ENCODE assay signal across 4 fruit fly cellular contexts in genomic region chr3L:16211936-16212287, dm6.
TF ChIP-seq lines count a peak whose summit lies in the region.

No protein-coding gene starts in this region.

TF ChIP-seq in whole organism, 6 proteins besides CTCF, POLR2A, EP300 and RAD21:
- TF ChIP-seq Dll (optimal IDR thresholded peaks at IDR 0.05; lab: Kevin White, UChicago) (no peak), pan (optimal IDR thresholded peaks at IDR 0.05; lab: Kevin White, UChicago) (peak; percentile 35)

TF ChIP-seq in whole organism, prepupa, 60 proteins besides CTCF, POLR2A, EP300 and RAD21 (continues in another document):
- TF ChIP-seq OdsH (GFP tag; optimal IDR thresholded peaks at IDR 0.05; lab: Kevin White, UChicago): peak; percentile 37
- peak; percentile 76 for TF ChIP-seq Eip78C (GFP tag; lab: Kevin White, UChicago)
- no peak for TF ChIP-seq Sox102F (GFP tag; optimal IDR thresholded peaks at IDR 0.05; lab: Kevin White, UChicago)
- TF ChIP-seq esn (GFP tag; optimal IDR thresholded peaks at IDR 0.05; lab: Kevin White, UChicago): peak; percentile 54
- no peak for TF ChIP-seq Hr4 (GFP tag; optimal IDR thresholded peaks at IDR 0.05; lab: Kevin White, UChicago)
- no peak for TF ChIP-seq CG11902 (GFP tag; optimal IDR thresholded peaks at IDR 0.05; lab: Kevin White, UChicago)
- no peak for TF ChIP-seq Gug (GFP tag; IDR thresholded peaks at IDR 0.05; lab: Robert Waterston, UW)
- TF ChIP-seq CG11762 (GFP tag; optimal IDR thresholded peaks at IDR 0.05; lab: Kevin White, UChicago; ENCODE audit: insufficient read depth): no peak
- TF ChIP-seq Sox14 (GFP tag; optimal IDR thresholded peaks at IDR 0.05; lab: Kevin White, UChicago): no peak
- TF ChIP-seq CG1621 (tag; optimal IDR thresholded peaks at IDR 0.05; lab: Kevin White, UChicago): no peak
- TF ChIP-seq topi (GFP tag; optimal IDR thresholded peaks at IDR 0.05; lab: Kevin White, UChicago): peak; percentile 25
- TF ChIP-seq Sox15 (GFP tag; optimal IDR thresholded peaks at IDR 0.05; lab: Kevin White, UChicago): no peak
- TF ChIP-seq CG6792 (GFP tag; optimal IDR thresholded peaks at IDR 0.05; lab: Kevin White, UChicago): peak; percentile 10
- no peak for TF ChIP-seq CG15336 (GFP tag; IDR thresholded peaks at IDR 0.05; lab: Robert Waterston, UW)
- no peak for TF ChIP-seq dac (GFP tag; optimal IDR thresholded peaks at IDR 0.05; lab: Kevin White, UChicago)
- TF ChIP-seq CG3032 (tag; optimal IDR thresholded peaks at IDR 0.05; lab: Kevin White, UChicago): peak; percentile 63
- TF ChIP-seq CG10631 (GFP tag; optimal IDR thresholded peaks at IDR 0.05; lab: Kevin White, UChicago): peak; percentile 48
- peak in 1 of 2 experiments; percentile 18 for TF ChIP-seq salr (GFP tag; optimal IDR thresholded peaks at IDR 0.05; lab: Kevin White, UChicago)
- TF ChIP-seq Lpt (GFP tag; optimal IDR thresholded peaks at IDR 0.05; lab: Kevin White, UChicago): no peak
- peak in 1 of 2 experiments; percentile 51 for TF ChIP-seq ss (GFP tag; optimal IDR thresholded peaks at IDR 0.05; lab: Kevin White, UChicago)
- no peak for TF ChIP-seq Smox (GFP tag; optimal IDR thresholded peaks at IDR 0.05; lab: Kevin White, UChicago)
- TF ChIP-seq CG4318 (GFP tag; optimal IDR thresholded peaks at IDR 0.05; lab: Kevin White, UChicago): no peak
- no peak for TF ChIP-seq CG8119 (GFP tag; IDR thresholded peaks at IDR 0.05; lab: Robert Waterston, UW)
- TF ChIP-seq CG6163 (GFP tag; IDR thresholded peaks at IDR 0.05; lab: Robert Waterston, UW): no peak
- TF ChIP-seq net (GFP tag; optimal IDR thresholded peaks at IDR 0.05; lab: Kevin White, UChicago): no peak
- TF ChIP-seq CG8632 (GFP tag; optimal IDR thresholded peaks at IDR 0.05; lab: Kevin White, UChicago): peak; percentile 60
- peak; percentile 13 for TF ChIP-seq CG10669 (GFP tag; optimal IDR thresholded peaks at IDR 0.05; lab: Kevin White, UChicago)
- TF ChIP-seq CG6854 (GFP tag; optimal IDR thresholded peaks at IDR 0.05; lab: Kevin White, UChicago): no peak
- TF ChIP-seq CG9139 (GFP tag; optimal IDR thresholded peaks at IDR 0.05; lab: Kevin White, UChicago): no peak
- no peak for TF ChIP-seq spab (GFP tag; optimal IDR thresholded peaks at IDR 0.05; lab: Kevin White, UChicago)
- TF ChIP-seq fd59A (GFP tag; optimal IDR thresholded peaks at IDR 0.05; lab: Kevin White, UChicago): no peak

TF ChIP-seq in whole organism, pupa, 21 proteins besides CTCF, POLR2A, EP300 and RAD21:
- no peak for TF ChIP-seq CG8301 (tag; optimal IDR thresholded peaks at IDR 0.05; lab: Kevin White, UChicago)
- TF ChIP-seq CG10348 (GFP tag; IDR thresholded peaks at IDR 0.05; lab: Robert Waterston, UW): no peak
- peak; percentile 21 for TF ChIP-seq CG14655 (GFP tag; optimal IDR thresholded peaks at IDR 0.05; lab: Kevin White, UChicago)
- no peak for TF ChIP-seq rn (GFP tag; IDR thresholded peaks at IDR 0.05; lab: Robert Waterston, UW)
- no peak for TF ChIP-seq CG32121 (GFP tag; IDR thresholded peaks at IDR 0.05; lab: Robert Waterston, UW)
- TF ChIP-seq Pif1A (GFP tag; optimal IDR thresholded peaks at IDR 0.05; lab: Kevin White, UChicago): no peak
- TF ChIP-seq Ets98B (GFP tag; IDR thresholded peaks at IDR 0.05; lab: Robert Waterston, UW): no peak
- TF ChIP-seq gl (tag; optimal IDR thresholded peaks at IDR 0.05; lab: Kevin White, UChicago): no peak
- TF ChIP-seq CG12605 (GFP tag; IDR thresholded peaks at IDR 0.05; lab: Robert Waterston, UW): no peak
- peak; percentile 10 for TF ChIP-seq CG17806 (tag; optimal IDR thresholded peaks at IDR 0.05; lab: Kevin White, UChicago)
- no peak for TF ChIP-seq CG34367 (tag; optimal IDR thresholded peaks at IDR 0.05; lab: Kevin White, UChicago)
- TF ChIP-seq CG8159 (tag; optimal IDR thresholded peaks at IDR 0.05; lab: Kevin White, UChicago): peak; percentile 77
- no peak for TF ChIP-seq CG13204 (GFP tag; optimal IDR thresholded peaks at IDR 0.05; lab: Kevin White, UChicago)
- no peak for TF ChIP-seq EcR (GFP tag; optimal IDR thresholded peaks at IDR 0.05; lab: Kevin White, UChicago)
- no peak for TF ChIP-seq Pif1B (GFP tag; optimal IDR thresholded peaks at IDR 0.05; lab: Kevin White, UChicago)
- peak; percentile 68 for TF ChIP-seq CG15710 (tag; optimal IDR thresholded peaks at IDR 0.05; lab: Kevin White, UChicago)
- TF ChIP-seq CG9948 (tag; optimal IDR thresholded peaks at IDR 0.05; lab: Kevin White, UChicago): peak; percentile 42
- TF ChIP-seq fd96Ca (GFP tag; IDR thresholded peaks at IDR 0.05; lab: Robert Waterston, UW): no peak
- no peak for TF ChIP-seq CG4496 (GFP tag; IDR thresholded peaks at IDR 0.05; lab: Robert Waterston, UW)
- TF ChIP-seq Snoo (tag; optimal IDR thresholded peaks at IDR 0.05; lab: Kevin White, UChicago): no peak
- no peak for TF ChIP-seq D1 (tag; optimal IDR thresholded peaks at IDR 0.05; lab: Kevin White, UChicago)

TF ChIP-seq in whole organism, wandering third instar larva, 38 proteins besides CTCF, POLR2A, EP300 and RAD21:
- no peak for TF ChIP-seq dl (GFP tag; optimal IDR thresholded peaks at IDR 0.05; lab: Kevin White, UChicago; ENCODE audit: insufficient read depth in 1 of 2, partially characterized antibody in 2 of 2)
- TF ChIP-seq CG9705 (GFP tag; optimal IDR thresholded peaks at IDR 0.05; lab: Kevin White, UChicago): no peak
- no peak for TF ChIP-seq Dif (GFP tag; optimal IDR thresholded peaks at IDR 0.05; lab: Kevin White, UChicago; ENCODE audit: partially characterized antibody)
- no peak for TF ChIP-seq dmrt93B (GFP tag; optimal IDR thresholded peaks at IDR 0.05; lab: Kevin White, UChicago)
- no peak for TF ChIP-seq Rel (GFP tag; optimal IDR thresholded peaks at IDR 0.05; lab: Kevin White, UChicago)
- no peak for TF ChIP-seq Rel (tag; optimal IDR thresholded peaks at IDR 0.05; lab: Kevin White, UChicago)
- TF ChIP-seq foxo (GFP tag; optimal IDR thresholded peaks at IDR 0.05; lab: Kevin White, UChicago): peak in 1 of 2 experiments; percentile 36
- peak; percentile 19 for TF ChIP-seq Sp1 (GFP tag; optimal IDR thresholded peaks at IDR 0.05; lab: Kevin White, UChicago)
- no peak for TF ChIP-seq Hr78 (GFP tag; optimal IDR thresholded peaks at IDR 0.05; lab: Kevin White, UChicago)
- TF ChIP-seq Hr83 (GFP tag; optimal IDR thresholded peaks at IDR 0.05; lab: Kevin White, UChicago; ENCODE audit: poor library complexity, severe bottlenecking): no peak
- no peak for TF ChIP-seq CG32264 (GFP tag; optimal IDR thresholded peaks at IDR 0.05; lab: Kevin White, UChicago)
- no peak for TF ChIP-seq dsf (GFP tag; optimal IDR thresholded peaks at IDR 0.05; lab: Kevin White, UChicago; ENCODE audit: borderline replicate concordance)
- TF ChIP-seq Dfd (GFP tag; optimal IDR thresholded peaks at IDR 0.05; lab: Kevin White, UChicago): no peak
- no peak for TF ChIP-seq usp (GFP tag; optimal IDR thresholded peaks at IDR 0.05; lab: Kevin White, UChicago)
- TF ChIP-seq psq (GFP tag; optimal IDR thresholded peaks at IDR 0.05; lab: Kevin White, UChicago): peak; percentile 66
- no peak for TF ChIP-seq Abd-B (GFP tag; optimal IDR thresholded peaks at IDR 0.05; lab: Kevin White, UChicago)
- no peak for TF ChIP-seq woc (GFP tag; optimal IDR thresholded peaks at IDR 0.05; lab: Kevin White, UChicago)
- no peak for TF ChIP-seq brk (GFP tag; optimal IDR thresholded peaks at IDR 0.05; lab: Kevin White, UChicago)
- TF ChIP-seq jim (GFP tag; optimal IDR thresholded peaks at IDR 0.05; lab: Kevin White, UChicago): no peak
- no peak for TF ChIP-seq ey (GFP tag; optimal IDR thresholded peaks at IDR 0.05; lab: Kevin White, UChicago)
- no peak for TF ChIP-seq CrebA (GFP tag; optimal IDR thresholded peaks at IDR 0.05; lab: Kevin White, UChicago; ENCODE audit: borderline replicate concordance)
- TF ChIP-seq N (GFP tag; optimal IDR thresholded peaks at IDR 0.05; lab: Kevin White, UChicago): no peak
- no peak for TF ChIP-seq lola (GFP tag; optimal IDR thresholded peaks at IDR 0.05; lab: Kevin White, UChicago)
- TF ChIP-seq Jra (GFP tag; optimal IDR thresholded peaks at IDR 0.05; lab: Kevin White, UChicago): no peak
- TF ChIP-seq Vsx2 (GFP tag; optimal IDR thresholded peaks at IDR 0.05; lab: Kevin White, UChicago; ENCODE audit: partially characterized antibody): no peak
- TF ChIP-seq GATAd (GFP tag; optimal IDR thresholded peaks at IDR 0.05; lab: Kevin White, UChicago): no peak
- no peak for TF ChIP-seq sv (GFP tag; optimal IDR thresholded peaks at IDR 0.05; lab: Kevin White, UChicago)
- no peak for TF ChIP-seq Hnf4 (GFP tag; optimal IDR thresholded peaks at IDR 0.05; lab: Kevin White, UChicago)
- TF ChIP-seq Mio (GFP tag; optimal IDR thresholded peaks at IDR 0.05; lab: Kevin White, UChicago): no peak
- no peak for TF ChIP-seq h (GFP tag; optimal IDR thresholded peaks at IDR 0.05; lab: Kevin White, UChicago)
- no peak for TF ChIP-seq fru (GFP tag; optimal IDR thresholded peaks at IDR 0.05; lab: Kevin White, UChicago)
- peak; percentile 5 for TF ChIP-seq HLH106 (tag; optimal IDR thresholded peaks at IDR 0.05; lab: Kevin White, UChicago)
- TF ChIP-seq rgr (GFP tag; optimal IDR thresholded peaks at IDR 0.05; lab: Kevin White, UChicago): no peak
- no peak for TF ChIP-seq tai (GFP tag; optimal IDR thresholded peaks at IDR 0.05; lab: Kevin White, UChicago)
- no peak for TF ChIP-seq pan (optimal IDR thresholded peaks at IDR 0.05; lab: Kevin White, UChicago)
- TF ChIP-seq OdsH (GFP tag; optimal IDR thresholded peaks at IDR 0.05; lab: Kevin White, UChicago): peak; percentile 45
TF ChIP-seq in whole organism, wandering third instar larva: peak in this region for 5.
